Worm (Caenorhabditis elegans) whole organism, young adult: ENCODE measurements around the gene set-9.

Source experiments
- K11D2.4 ChIP-seq: fragments of 200-800 bp; sonication (Bioruptor generic); IDR thresholded peaks from 2 replicates; pipeline ENCODE4 v1.3.6; 2022; ENCODE audit warnings: missing genetic modification reagents, missing genetic modification characterization, missing compliant biosample characterization
- ama-1 ChIP-seq, 3 experiments: fragments of 150-350 bp in 1 of 3; sonication (generic microtip) in 2 of 3; optimal IDR thresholded peaks; 2 replicates each; lab custom pipeline; 2014 to 2018; ENCODE audit warnings: missing biosample characterization in 2 of 3, missing genetic modification characterization in 2 of 3, missing genetic modification reagents in 2 of 3
- ceh-79 ChIP-seq: sonication (generic microtip); optimal IDR thresholded peaks from 2 replicates; lab custom pipeline; 2017; ENCODE audit warnings: mild to moderate bottlenecking, missing genetic modification characterization, missing compliant biosample characterization
- ets-4 ChIP-seq: fragments of 200-800 bp; sonication (Bioruptor generic); optimal IDR thresholded peaks from 2 replicates; lab custom pipeline; 2018; ENCODE audit warnings: mild to moderate bottlenecking, missing genetic modification characterization, missing compliant biosample characterization
- hsf-1 ChIP-seq: fragments of 200-800 bp; sonication (Bioruptor generic); IDR thresholded peaks from 2 replicates; pipeline ENCODE4 v1.3.6; 2022; ENCODE audit warnings: missing genetic modification reagents, missing genetic modification characterization, missing compliant biosample characterization
- madf-8 ChIP-seq: fragments of 200-800 bp; sonication (Bioruptor generic); conservative IDR thresholded peaks from 2 replicates; pipeline ENCODE4 v1.3.6; 2022; ENCODE audit warnings: missing genetic modification reagents, missing genetic modification characterization, missing compliant biosample characterization
- mcd-1 ChIP-seq: fragments of 200-800 bp; sonication (Bioruptor generic); IDR thresholded peaks from 2 replicates; pipeline ENCODE4 v1.3.6; 2022; ENCODE audit warnings: missing genetic modification reagents, missing genetic modification characterization, missing compliant biosample characterization
- rec-8 ChIP-seq, 2 experiments: sonication (generic microtip); optimal IDR thresholded peaks; 2 replicates each; lab custom pipeline; 2016; ENCODE audit warnings: mild to moderate bottlenecking in 2 of 2, missing genetic modification characterization in 2 of 2, missing genetic modification reagents in 2 of 2, missing genotype in 2 of 2, missing biosample characterization in 1 of 2, missing compliant biosample characterization in 1 of 2, moderate library complexity in 1 of 2
- sea-2 ChIP-seq: fragments of 200-800 bp; sonication (Bioruptor generic); IDR thresholded peaks from 2 replicates; pipeline ENCODE4 v1.3.6; 2022; ENCODE audit warnings: missing genetic modification characterization, missing compliant biosample characterization
- snpc-4 ChIP-seq, 5 experiments: fragments of 150-350 bp in 1 of 5; sonication (generic microtip) in 4 of 5; optimal IDR thresholded peaks; 2 replicates each; lab custom pipeline; 2014 to 2018; ENCODE audit warnings: missing genetic modification characterization in 5 of 5, missing biosample characterization in 3 of 5, antibody characterized with exemption in 2 of 5, mild to moderate bottlenecking in 2 of 5, missing compliant biosample characterization in 2 of 5, missing genotype in 2 of 5, moderate library complexity in 2 of 5, missing genetic modification reagents in 1 of 5
- unc-62 ChIP-seq: fragments of 150-350 bp; optimal IDR thresholded peaks from 2 replicates; lab custom pipeline; 2014; ENCODE audit warnings: missing biosample characterization, missing genetic modification reagents, missing genetic modification characterization

- TF ChIP-seq ets-4 (GFP tag; lab: Kevin White, UChicago) (no peak), ceh-79 (tag; lab: Kevin White, UChicago) (no peak), rec-8 (tag; optimal IDR thresholded peaks at IDR 0.05; lab: Kevin White, UChicago) (no peak), hsf-1 (GFP tag; lab: Robert Waterston, UW) (no peak), madf-8 (GFP tag; lab: Robert Waterston, UW) (no peak), sea-2 (GFP tag; lab: Robert Waterston, UW) (no peak), mcd-1 (GFP tag; lab: Robert Waterston, UW) (no peak), K11D2.4 (GFP tag; lab: Robert Waterston, UW) (no peak), snpc-4 (GFP tag; optimal IDR thresholded peaks at IDR 0.05; lab: Kevin White, UChicago) (no peak), snpc-4 (tag; optimal IDR thresholded peaks at IDR 0.05; lab: Kevin White, UChicago) (no peak), unc-62 (no peak), ama-1 (optimal IDR thresholded peaks at IDR 0.05; lab: Kevin White, UChicago) (no peak), ama-1 (GFP tag; optimal IDR thresholded peaks at IDR 0.05; lab: Kevin White, UChicago) (no peak)
These were observed 16.5 kb upstream of the set-9 start, which contains the start of gene F15E6.4 for ce11 chrIV:4291174-4291573.
